Worm (Caenorhabditis elegans): ENCODE data around the gene Y38E10A.24.

Y38E10A.24 gene

DNA sequence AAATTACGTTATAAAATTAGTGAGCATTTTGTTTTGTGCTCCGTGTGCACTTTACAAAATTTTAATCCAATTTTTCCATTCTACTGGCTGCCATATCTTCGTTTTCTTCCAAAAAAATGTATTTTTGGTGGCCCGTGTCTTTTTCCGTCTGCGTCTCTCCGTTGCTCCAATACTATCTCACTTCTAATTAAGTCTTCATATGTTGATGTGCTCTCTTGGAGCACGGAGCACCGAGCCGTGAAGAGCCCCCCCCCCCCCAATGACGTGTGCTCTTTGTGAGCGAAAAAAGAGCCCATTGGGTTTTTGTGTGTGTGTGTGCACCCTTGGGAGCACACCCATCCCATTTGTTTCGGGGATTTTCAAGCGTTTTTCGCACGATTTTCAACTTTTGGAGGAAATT is 13.8 kb upstream of the Y38E10A.24 start:
- TF ChIP-seq lin-39 (tag; optimal IDR thresholded peaks at IDR 0.05) (peak; percentile 40), egl-5 (tag; optimal IDR thresholded peaks at IDR 0.05) (no peak), hmg-11 (tag; optimal IDR thresholded peaks at IDR 0.05) (peak; percentile 53), fkh-10 (GFP tag; optimal IDR thresholded peaks at IDR 0.05) (no peak), lsy-12 (tag; optimal IDR thresholded peaks at IDR 0.05) (peak; percentile 6), nhr-28 (tag; optimal IDR thresholded peaks at IDR 0.05) (no peak), nfya-1 (tag; optimal IDR thresholded peaks at IDR 0.05; ENCODE audit: insufficient read depth) (peak; percentile 24), ztf-4 (tag; optimal IDR thresholded peaks at IDR 0.05) (no peak), R02D3.7 (tag; optimal IDR thresholded peaks at IDR 0.05) (no peak), ceh-28 (tag; optimal IDR thresholded peaks at IDR 0.05) (no peak), ceh-9 (tag; optimal IDR thresholded peaks at IDR 0.05) (no peak), unc-39 (tag; optimal IDR thresholded peaks at IDR 0.05) (no peak)

DNA sequence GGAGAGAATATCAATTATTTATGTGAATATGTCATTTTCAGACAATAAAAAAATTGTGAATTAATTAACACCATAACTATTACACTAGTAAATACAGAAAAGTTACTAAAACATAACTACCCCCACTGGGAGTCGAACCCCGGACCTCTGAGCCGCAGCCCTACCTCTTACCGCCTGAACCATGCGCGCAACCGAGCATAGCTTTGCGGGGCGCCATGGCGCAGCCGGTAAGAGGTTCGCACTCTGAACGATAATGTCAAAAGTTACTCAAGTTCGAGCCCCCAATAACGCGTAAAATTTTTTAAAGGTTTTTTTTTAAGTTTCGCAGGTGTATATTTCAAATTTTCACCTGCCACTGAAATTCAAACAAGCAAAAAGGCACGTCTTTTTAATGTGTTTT is 12.8 kb upstream of the Y38E10A.24 start:
- TF ChIP-seq unc-62 (GFP tag; optimal IDR thresholded peaks at IDR 0.05) (no peak), ceh-28 (tag; optimal IDR thresholded peaks at IDR 0.05) (no peak), lsy-12 (tag; optimal IDR thresholded peaks at IDR 0.05) (no peak), elt-2 (tag; optimal IDR thresholded peaks at IDR 0.05) (no peak), eor-1 (tag; optimal IDR thresholded peaks at IDR 0.05) (no peak), nhr-23 (tag; optimal IDR thresholded peaks at IDR 0.05) (no peak), nhr-43 (tag; optimal IDR thresholded peaks at IDR 0.05; ENCODE audit: poor library complexity, severe bottlenecking) (no peak), egl-5 (tag; optimal IDR thresholded peaks at IDR 0.05) (no peak), elt-1 (tag; optimal IDR thresholded peaks at IDR 0.05) (no peak), nhr-12 (tag; optimal IDR thresholded peaks at IDR 0.05) (no peak), egl-27 (tag; optimal IDR thresholded peaks at IDR 0.05) (no peak), mdl-1 (tag; optimal IDR thresholded peaks at IDR 0.05) (no peak), lin-15B (tag; optimal IDR thresholded peaks at IDR 0.05) (no peak), ztf-4 (tag; optimal IDR thresholded peaks at IDR 0.05) (no peak), nhr-25 (tag; optimal IDR thresholded peaks at IDR 0.05) (no peak)

DNA sequence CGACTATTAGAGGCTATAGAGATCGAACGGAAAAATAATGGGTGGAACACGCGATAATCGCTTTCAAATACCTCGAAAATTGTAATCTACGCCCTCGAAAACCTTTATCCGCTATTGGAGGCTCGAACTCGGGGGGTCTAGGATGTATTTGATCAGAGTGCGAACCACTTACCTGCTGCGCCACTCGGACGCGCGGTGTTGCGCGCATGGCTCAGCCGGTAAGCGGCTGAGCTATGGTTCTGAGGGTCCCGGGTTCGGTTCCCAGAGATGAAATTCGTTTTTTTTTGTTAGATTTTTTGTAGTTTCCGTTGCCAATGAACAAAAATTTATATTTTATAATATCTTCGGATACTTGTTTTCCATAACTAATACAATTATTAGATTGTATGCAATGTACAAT is 10.7 kb upstream of the Y38E10A.24 start:
- TF ChIP-seq pha-4 (tag; optimal IDR thresholded peaks at IDR 0.05) (no peak), R02D3.7 (tag; optimal IDR thresholded peaks at IDR 0.05) (no peak), ceh-9 (tag; optimal IDR thresholded peaks at IDR 0.05) (no peak), tbx-2 (tag; optimal IDR thresholded peaks at IDR 0.05) (no peak), skn-1 (tag; optimal IDR thresholded peaks at IDR 0.05) (no peak), egl-5 (tag; optimal IDR thresholded peaks at IDR 0.05) (no peak), nhr-28 (tag; optimal IDR thresholded peaks at IDR 0.05) (no peak), lsy-12 (tag; optimal IDR thresholded peaks at IDR 0.05) (no peak), sea-2 (GFP tag; optimal IDR thresholded peaks at IDR 0.05) (no peak), elt-3 (tag; optimal IDR thresholded peaks at IDR 0.05) (no peak), ceh-82 (tag; optimal IDR thresholded peaks at IDR 0.05) (no peak)

DNA sequence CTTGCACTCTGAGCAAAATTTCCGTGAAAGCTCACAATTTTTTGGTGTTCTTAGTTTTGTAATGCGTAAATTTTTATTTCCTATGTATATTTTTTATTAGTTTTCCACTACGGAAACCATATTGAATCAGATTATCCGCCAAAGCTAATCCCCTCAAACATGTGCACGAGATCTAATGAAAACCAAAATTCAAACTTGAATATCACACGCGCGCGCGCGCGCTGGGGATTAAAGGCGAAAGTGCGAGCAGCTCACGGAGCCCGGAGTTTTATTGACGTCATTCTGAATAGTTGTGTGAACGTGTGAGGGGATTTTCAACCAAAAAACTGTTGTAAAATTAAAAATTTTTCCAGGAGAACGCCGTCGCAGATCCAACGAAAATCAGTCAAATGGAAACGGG is 10.0 kb upstream of the Y38E10A.24 start:
- TF ChIP-seq pqm-1 (tag; optimal IDR thresholded peaks at IDR 0.05) (no peak), nhr-77 (tag; optimal IDR thresholded peaks at IDR 0.05) (no peak)

DNA sequence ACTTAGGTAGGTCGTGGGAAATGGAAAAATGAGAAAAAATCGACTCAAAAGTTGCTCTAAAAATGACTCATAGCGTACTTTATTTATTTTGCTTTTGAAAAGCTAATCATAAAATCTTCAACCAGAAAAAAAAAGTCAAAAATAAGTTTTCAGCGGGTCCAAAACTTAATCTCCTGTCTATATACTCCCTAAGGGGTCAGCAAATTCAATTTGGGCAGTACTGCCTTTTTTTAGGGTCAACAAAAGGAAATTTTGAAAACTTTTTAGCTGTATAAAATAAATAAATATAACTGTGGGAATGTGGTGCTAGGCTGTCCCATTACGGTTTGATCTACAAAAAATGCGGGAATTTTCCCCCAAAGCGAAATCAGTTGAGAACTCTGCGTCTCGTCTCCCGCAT is 9.5 kb upstream of the Y38E10A.24 start:
- TF ChIP-seq fkh-10 (GFP tag; optimal IDR thresholded peaks at IDR 0.05), result peak; percentile 53
- no peak for TF ChIP-seq snpc-4 (tag; optimal IDR thresholded peaks at IDR 0.05)

DNA sequence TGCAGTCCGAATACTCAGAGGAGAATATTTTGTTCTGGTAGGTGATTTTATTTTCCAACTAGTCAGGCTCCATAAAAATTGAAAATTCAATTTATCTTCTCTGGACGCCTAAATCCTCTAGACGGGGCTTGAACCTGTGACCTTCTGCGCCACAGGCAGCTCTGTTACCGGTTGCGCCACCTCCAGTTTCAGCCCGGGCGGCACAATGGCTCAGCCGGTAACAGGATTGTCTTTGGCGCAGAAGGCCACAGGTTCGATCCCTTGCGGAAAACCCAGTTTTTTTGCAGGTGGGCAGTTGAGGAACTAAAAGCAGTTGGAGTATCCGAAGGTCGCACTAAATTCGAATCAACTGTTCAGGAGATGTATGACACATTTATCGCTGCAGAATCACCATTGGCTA is 9.0 kb upstream of the Y38E10A.24 start:
- TF ChIP-seq unc-62 (GFP tag; optimal IDR thresholded peaks at IDR 0.05), result no peak
- TF ChIP-seq sea-2 (GFP tag; optimal IDR thresholded peaks at IDR 0.05), result no peak
- no peak for TF ChIP-seq R02D3.7 (tag; optimal IDR thresholded peaks at IDR 0.05)
- no peak for TF ChIP-seq ceh-16 (tag; optimal IDR thresholded peaks at IDR 0.05)
- no peak for TF ChIP-seq pha-4 (tag; optimal IDR thresholded peaks at IDR 0.05)
- no peak for TF ChIP-seq nhr-237 (tag; optimal IDR thresholded peaks at IDR 0.05)
- TF ChIP-seq nhr-43 (tag; optimal IDR thresholded peaks at IDR 0.05; ENCODE audit: poor library complexity, severe bottlenecking), result no peak
- TF ChIP-seq lin-39 (tag; optimal IDR thresholded peaks at IDR 0.05), result no peak
- no peak for TF ChIP-seq unc-39 (tag; optimal IDR thresholded peaks at IDR 0.05)
- TF ChIP-seq nhr-67 (tag; optimal IDR thresholded peaks at IDR 0.05), result no peak
- no peak for TF ChIP-seq egl-5 (tag; optimal IDR thresholded peaks at IDR 0.05)
- TF ChIP-seq ztf-11 (tag; optimal IDR thresholded peaks at IDR 0.05), result no peak
- no peak for TF ChIP-seq daf-12 (tag; optimal IDR thresholded peaks at IDR 0.05)
- no peak for TF ChIP-seq mdl-1 (tag; optimal IDR thresholded peaks at IDR 0.05)

All from whole organism, L3 larva.